Worm (Caenorhabditis elegans) whole organism, young adult: ENCODE results near the gene C47A4.3.

Experiments used
- F37B4.10 ChIP-seq: fragments of 200-800 bp; sonication (Bioruptor generic); IDR thresholded peaks from 2 replicates; pipeline ENCODE4 v1.3.6; 2022; ENCODE audit warnings: missing genetic modification characterization, missing compliant biosample characterization
- cebp-2 ChIP-seq: fragments of 200-800 bp; sonication (Bioruptor generic); IDR thresholded peaks from 2 replicates; pipeline ENCODE4 v1.3.6; 2022; ENCODE audit warnings: missing genetic modification characterization, missing compliant biosample characterization
- pha-4 ChIP-seq: fragments of 150-350 bp; sonication (generic microtip); optimal IDR thresholded peaks from 2 replicates; lab custom pipeline; 2014; ENCODE audit warnings: missing biosample characterization, missing genetic modification reagents, missing genetic modification characterization
- sdz-38 ChIP-seq: sonication (generic microtip); optimal IDR thresholded peaks from 2 replicates; lab custom pipeline; 2016; ENCODE audit warnings: missing genotype, missing genetic modification characterization, missing compliant biosample characterization
- unc-62 ChIP-seq: fragments of 150-350 bp; optimal IDR thresholded peaks from 2 replicates; lab custom pipeline; 2014; ENCODE audit warnings: missing biosample characterization, missing genetic modification reagents, missing genetic modification characterization

DNA sequence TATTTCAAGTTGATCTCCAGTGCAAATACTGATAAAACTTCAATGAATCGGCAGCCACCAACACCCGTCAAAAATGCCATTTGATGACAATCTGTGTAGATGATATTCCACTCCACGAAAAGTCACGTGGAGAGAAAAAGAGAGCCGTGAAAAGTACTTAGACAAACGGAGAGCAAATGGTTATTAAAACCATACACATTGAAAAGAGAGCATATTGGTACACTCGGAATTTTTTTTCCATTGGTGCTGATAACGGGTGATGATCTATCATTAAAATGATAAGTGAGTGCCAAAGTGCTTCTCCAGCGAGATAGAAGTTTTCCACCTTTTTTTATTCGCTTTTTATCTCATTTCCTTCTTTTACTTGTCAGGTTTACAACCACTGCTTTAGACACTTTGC is 16.9 kb downstream of the C47A4.3 start:
- TF ChIP-seq sdz-38 (tag; lab: Kevin White, UChicago) (no peak), cebp-2 (no peak), pha-4 (tag; lab: Kevin White, UChicago) (peak; percentile 49), unc-62 (GFP tag; lab: Kevin White, UChicago) (no peak), F37B4.10 (GFP tag; lab: Robert Waterston, UW) (no peak)
